Fruit fly (Drosophila melanogaster) S2 (cell line): ENCODE measurements around the gene aub.

ENCODE experiments used
- CG8478 ChIP-seq: fragments of >200 bp; optimal IDR thresholded peaks from 2 replicates; lab custom pipeline; 2018
- CTCF ChIP-seq, 2 experiments: fragments of >200 bp; optimal IDR thresholded peaks; 2 replicates each; lab custom pipeline; 2018

DNA sequence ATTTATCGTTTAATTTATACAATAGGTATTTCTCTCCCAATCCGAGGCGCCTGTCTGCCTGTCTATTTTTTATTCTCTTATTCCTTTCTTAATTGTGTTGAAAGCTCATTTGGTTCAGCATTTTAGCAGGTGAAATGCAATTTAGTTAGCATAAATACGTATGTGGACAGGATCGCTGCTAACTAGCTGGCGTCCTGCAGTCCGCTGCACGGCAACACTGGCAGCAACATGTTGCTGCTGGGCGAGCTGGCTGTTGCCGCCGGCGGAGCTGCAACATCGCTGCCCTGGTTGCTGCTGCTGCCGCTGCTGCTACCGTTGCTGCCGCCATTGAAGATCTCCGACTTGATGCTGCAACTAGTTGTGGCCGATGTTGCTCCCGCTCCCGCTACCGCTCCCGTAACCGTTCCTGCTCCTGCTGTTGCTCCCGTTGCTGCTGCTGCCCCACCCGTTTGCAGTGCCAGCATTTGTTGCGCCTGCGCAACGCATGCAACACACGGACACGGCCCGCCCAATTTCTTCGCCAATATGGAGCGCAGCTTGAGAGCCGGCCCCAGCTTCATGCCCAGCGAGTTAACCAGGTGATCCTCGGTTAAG, 12.8 kb upstream of the aub start:
- TF ChIP-seq CG8478 (lab: Kevin White, UChicago) = no peak
- TF ChIP-seq CTCF (optimal IDR thresholded peaks at IDR 0.05; lab: Kevin White, UChicago) = no peak
